Worm (Caenorhabditis elegans) whole organism, late embryonic: ENCODE results near the gene F44E7.9.

Experiments used
- C08G9.2 ChIP-seq: sonication (generic microtip); optimal IDR thresholded peaks from 2 replicates; lab custom pipeline; 2016; ENCODE audit warnings: mild to moderate bottlenecking, missing genetic modification characterization, moderate library complexity, missing compliant biosample characterization
- C38D4.7 ChIP-seq: fragments of 200-800 bp; sonication (Bioruptor generic); optimal IDR thresholded peaks from 2 replicates; lab custom pipeline; 2018; ENCODE audit warnings: mild to moderate bottlenecking, missing genetic modification characterization, moderate library complexity, missing compliant biosample characterization
- K02D7.2 ChIP-seq: sonication (generic microtip); optimal IDR thresholded peaks from 2 replicates; lab custom pipeline; 2017; ENCODE audit warnings: mild to moderate bottlenecking, missing genetic modification characterization, missing compliant biosample characterization
- K09A11.1 ChIP-seq: sonication (generic microtip); optimal IDR thresholded peaks from 2 replicates; lab custom pipeline; 2017; ENCODE audit warnings: antibody characterized with exemption, mild to moderate bottlenecking, missing genetic modification characterization, missing compliant biosample characterization; ENCODE audit not compliant: insufficient read depth
- Y22D7AL.16 ChIP-seq: sonication (generic microtip); optimal IDR thresholded peaks from 2 replicates; lab custom pipeline; 2016; ENCODE audit warnings: missing genetic modification characterization, missing compliant biosample characterization
- ama-1 ChIP-seq: fragments of 150-350 bp; optimal IDR thresholded peaks from 2 replicates; lab custom pipeline; 2014
- ceh-14 ChIP-seq: sonication (generic microtip); optimal IDR thresholded peaks from 2 replicates; lab custom pipeline; 2016; ENCODE audit warnings: missing genotype, missing genetic modification characterization, missing compliant biosample characterization
- ceh-18 ChIP-seq: sonication (generic microtip); optimal IDR thresholded peaks from 2 replicates; lab custom pipeline; 2016; ENCODE audit warnings: missing genetic modification characterization, missing compliant biosample characterization
- ceh-19 ChIP-seq: fragments of 200-800 bp; sonication (Bioruptor generic); optimal IDR thresholded peaks from 2 replicates; lab custom pipeline; 2018; ENCODE audit warnings: mild to moderate bottlenecking, missing genetic modification characterization, missing compliant biosample characterization
- ceh-2 ChIP-seq: sonication (generic microtip); optimal IDR thresholded peaks from 2 replicates; lab custom pipeline; 2016; ENCODE audit warnings: missing genotype, missing genetic modification characterization, missing compliant biosample characterization
- ceh-22 ChIP-seq: sonication (generic microtip); optimal IDR thresholded peaks from 2 replicates; lab custom pipeline; 2017; ENCODE audit warnings: missing biosample characterization, missing genetic modification characterization
- ceh-30 ChIP-seq: fragments of 150-350 bp; optimal IDR thresholded peaks from 2 replicates; lab custom pipeline; 2014; ENCODE audit warnings: missing biosample characterization, missing genetic modification characterization
- ceh-31 ChIP-seq: sonication (generic microtip); optimal IDR thresholded peaks from 2 replicates; lab custom pipeline; 2016; ENCODE audit warnings: missing genetic modification characterization, missing compliant biosample characterization
- ceh-34 ChIP-seq: sonication (generic microtip); optimal IDR thresholded peaks from 2 replicates; lab custom pipeline; 2016; ENCODE audit warnings: mild to moderate bottlenecking, missing genetic modification characterization, missing compliant biosample characterization
- ceh-6 ChIP-seq: fragments of 200-800 bp; sonication (Bioruptor generic); optimal IDR thresholded peaks from 2 replicates; lab custom pipeline; 2018; ENCODE audit warnings: mild to moderate bottlenecking, missing genetic modification characterization, missing compliant biosample characterization
- dmd-4 ChIP-seq: sonication (generic microtip); optimal IDR thresholded peaks from 2 replicates; lab custom pipeline; 2016; ENCODE audit warnings: borderline replicate concordance, missing genetic modification characterization, missing compliant biosample characterization
- dve-1 ChIP-seq: sonication (generic microtip); optimal IDR thresholded peaks from 2 replicates; lab custom pipeline; 2017; ENCODE audit warnings: antibody characterized with exemption, mild to moderate bottlenecking, missing genetic modification characterization, missing compliant biosample characterization
- elt-2 ChIP-seq: sonication (generic microtip); optimal IDR thresholded peaks from 2 replicates; lab custom pipeline; 2016; ENCODE audit warnings: missing genetic modification reagents, missing genetic modification characterization, missing compliant biosample characterization
- ets-4 ChIP-seq: sonication (generic microtip); optimal IDR thresholded peaks from 2 replicates; lab custom pipeline; 2016; ENCODE audit warnings: missing genetic modification characterization, missing compliant biosample characterization
- eyg-1 ChIP-seq: sonication (generic microtip); optimal IDR thresholded peaks from 2 replicates; lab custom pipeline; 2016; ENCODE audit warnings: missing genotype, missing genetic modification characterization, missing compliant biosample characterization
- fkh-10 ChIP-seq: fragments of 150-350 bp; optimal IDR thresholded peaks from 2 replicates; lab custom pipeline; 2014; ENCODE audit warnings: missing biosample characterization, missing genetic modification reagents, missing genetic modification characterization
- fkh-6 ChIP-seq: sonication (generic microtip); optimal IDR thresholded peaks from 2 replicates; lab custom pipeline; 2016; ENCODE audit warnings: missing genetic modification characterization, missing compliant biosample characterization
- gmeb-2 ChIP-seq: sonication (generic microtip); optimal IDR thresholded peaks from 2 replicates; lab custom pipeline; 2016; ENCODE audit warnings: missing genetic modification characterization, inconsistent platforms, missing compliant biosample characterization
- hlh-6 ChIP-seq: sonication (generic microtip); optimal IDR thresholded peaks from 2 replicates; lab custom pipeline; 2016; ENCODE audit warnings: missing genotype, missing genetic modification characterization, missing compliant biosample characterization
- hlh-8 ChIP-seq: sonication (generic microtip); optimal IDR thresholded peaks from 2 replicates; lab custom pipeline; 2016; ENCODE audit warnings: missing genotype, missing genetic modification characterization, missing compliant biosample characterization
- lim-6 ChIP-seq: sonication (generic microtip); optimal IDR thresholded peaks from 2 replicates; lab custom pipeline; 2016; ENCODE audit warnings: missing genetic modification characterization, missing compliant biosample characterization
- lin-11 ChIP-seq: fragments of 200-800 bp; sonication (Bioruptor generic); optimal IDR thresholded peaks from 2 replicates; lab custom pipeline; 2018; ENCODE audit warnings: mild to moderate bottlenecking, missing genetic modification characterization, missing compliant biosample characterization
- nfya-1 ChIP-seq: sonication (generic microtip); optimal IDR thresholded peaks from 2 replicates; lab custom pipeline; 2017; ENCODE audit warnings: missing genetic modification characterization, mild to moderate bottlenecking, missing compliant biosample characterization, antibody characterized with exemption, moderate library complexity
- nhr-11 ChIP-seq: fragments of 150-350 bp; optimal IDR thresholded peaks from 2 replicates; lab custom pipeline; 2014; ENCODE audit warnings: missing biosample characterization, missing genetic modification characterization
- nhr-232 ChIP-seq: sonication (generic microtip); optimal IDR thresholded peaks from 2 replicates; lab custom pipeline; 2016; ENCODE audit warnings: missing genetic modification characterization, missing compliant biosample characterization
- pag-3 ChIP-seq: sonication (generic microtip); optimal IDR thresholded peaks from 2 replicates; lab custom pipeline; 2016; ENCODE audit warnings: missing compliant biosample characterization, missing genetic modification characterization, borderline replicate concordance
- pat-9 ChIP-seq: fragments of 200-800 bp; sonication (Bioruptor generic); optimal IDR thresholded peaks from 2 replicates; lab custom pipeline; 2018; ENCODE audit warnings: mild to moderate bottlenecking, missing genetic modification characterization, moderate library complexity, missing compliant biosample characterization
- pax-1 ChIP-seq: fragments of 150-350 bp; optimal IDR thresholded peaks from 2 replicates; lab custom pipeline; 2014; ENCODE audit warnings: missing biosample characterization, missing genetic modification characterization
- pha-2 ChIP-seq: sonication (generic microtip); optimal IDR thresholded peaks from 2 replicates; lab custom pipeline; 2017; ENCODE audit warnings: mild to moderate bottlenecking, missing genetic modification characterization, missing compliant biosample characterization
- pros-1 ChIP-seq: fragments of 150-350 bp; optimal IDR thresholded peaks from 2 replicates; lab custom pipeline; 2014; ENCODE audit warnings: missing biosample characterization, missing genetic modification reagents, missing genetic modification characterization
- ref-2 ChIP-seq: sonication (generic microtip); optimal IDR thresholded peaks from 2 replicates; lab custom pipeline; 2016; ENCODE audit warnings: missing genetic modification characterization, missing compliant biosample characterization
- rnt-1 ChIP-seq: sonication (generic microtip); optimal IDR thresholded peaks from 2 replicates; lab custom pipeline; 2016; ENCODE audit warnings: missing genetic modification characterization, missing compliant biosample characterization
- sdc-2 ChIP-seq: sonication (generic microtip); optimal IDR thresholded peaks from 2 replicates; lab custom pipeline; 2016; ENCODE audit warnings: missing genotype, missing genetic modification characterization, missing compliant biosample characterization
- syd-9 ChIP-seq: sonication (generic microtip); optimal IDR thresholded peaks from 2 replicates; lab custom pipeline; 2016; ENCODE audit warnings: mild to moderate bottlenecking, missing genetic modification characterization, moderate library complexity, missing compliant biosample characterization
- tbx-7 ChIP-seq: sonication (generic microtip); optimal IDR thresholded peaks from 2 replicates; lab custom pipeline; 2016; ENCODE audit warnings: missing genotype, missing genetic modification characterization, missing compliant biosample characterization
- unc-3 ChIP-seq, 2 experiments: fragments of 200-800 bp in 1 of 2; sonication (Bioruptor generic) in 1 of 2; sonication (generic microtip) in 1 of 2; conservative IDR thresholded peaks in 1 of 2; optimal IDR thresholded peaks in 1 of 2; 2 replicates each; pipeline versions ENCODE4 v1.3.6 to Lab custom; 2016 to 2022; ENCODE audit warnings: missing compliant biosample characterization in 2 of 2, missing genetic modification characterization in 2 of 2, missing genetic modification reagents in 1 of 2
- zip-5 ChIP-seq: sonication (generic microtip); optimal IDR thresholded peaks from 2 replicates; lab custom pipeline; 2016; ENCODE audit warnings: missing genetic modification characterization, missing compliant biosample characterization
- ztf-16 ChIP-seq: sonication (generic microtip); optimal IDR thresholded peaks from 2 replicates; lab custom pipeline; 2017; ENCODE audit warnings: missing genetic modification characterization, missing compliant biosample characterization

The F44E7.9 gene

DNA sequence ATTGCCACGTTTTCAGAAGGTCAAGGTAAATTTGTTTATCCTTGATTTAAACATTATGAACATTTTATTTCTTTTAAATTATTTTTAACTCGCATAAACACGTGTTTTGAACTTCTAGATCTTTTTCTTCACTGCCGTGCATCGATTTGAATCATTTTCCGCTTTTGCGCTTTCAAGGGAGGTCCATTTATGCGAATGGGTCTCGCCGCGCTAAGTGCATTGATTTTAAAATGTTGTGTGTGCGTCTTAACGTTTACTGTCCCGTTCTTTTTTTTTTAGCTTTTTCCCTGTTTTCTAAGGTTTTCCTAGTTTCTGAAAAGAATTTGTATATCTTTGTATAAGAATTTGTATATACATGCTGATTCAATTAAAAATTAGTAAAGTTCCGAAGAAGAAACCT, 34.4 kb downstream of the F44E7.9 start:
- no peak for TF ChIP-seq hlh-6
- no peak for TF ChIP-seq ztf-16
- TF ChIP-seq ceh-22 (tag; lab: Kevin White, UChicago): no peak
- TF ChIP-seq pros-1 (tag; lab: Kevin White, UChicago): no peak
- no peak for TF ChIP-seq pag-3 (tag; lab: Kevin White, UChicago)
- TF ChIP-seq pax-1 (tag; lab: Kevin White, UChicago): no peak
- TF ChIP-seq lin-11: no peak
- no peak for TF ChIP-seq nhr-11 (tag; lab: Kevin White, UChicago)
- TF ChIP-seq dmd-4 (tag; lab: Kevin White, UChicago): no peak
- TF ChIP-seq fkh-6 (tag; lab: Kevin White, UChicago): no peak
- TF ChIP-seq pha-2: no peak
- no peak for TF ChIP-seq ceh-34
- TF ChIP-seq ceh-19 (GFP tag; lab: Kevin White, UChicago): no peak
- no peak for TF ChIP-seq rnt-1
- no peak for TF ChIP-seq tbx-7 (tag; lab: Kevin White, UChicago)
- TF ChIP-seq eyg-1: no peak
- no peak for TF ChIP-seq ceh-18 (tag; lab: Kevin White, UChicago)

DNA sequence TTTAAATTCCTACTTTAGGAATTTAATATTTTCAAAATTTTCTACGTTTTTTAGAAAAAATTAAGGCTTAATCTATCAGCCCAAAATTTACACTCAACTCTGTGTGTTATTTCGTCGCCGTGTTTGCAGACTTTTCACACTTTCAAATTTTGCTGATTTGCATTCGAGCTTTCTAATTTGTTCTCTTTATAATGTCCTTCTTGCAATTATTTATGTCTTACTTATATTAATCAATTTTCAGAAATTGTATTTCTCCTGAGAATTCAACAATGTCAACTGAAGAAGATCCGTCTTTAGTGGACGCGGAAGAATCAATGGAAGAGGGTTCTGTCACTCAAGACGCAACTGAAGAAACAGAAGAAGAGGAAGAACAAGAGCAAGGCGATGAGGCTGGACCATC, 35.6 kb downstream of the F44E7.9 start, which contains the start of gene let-418:
TSS of gene let-418 (plus strand) at position 242 of the 400 bp plus-strand sequence.
- no peak for TF ChIP-seq Y22D7AL.16 (tag; lab: Kevin White, UChicago)
- no peak for TF ChIP-seq ceh-31

DNA sequence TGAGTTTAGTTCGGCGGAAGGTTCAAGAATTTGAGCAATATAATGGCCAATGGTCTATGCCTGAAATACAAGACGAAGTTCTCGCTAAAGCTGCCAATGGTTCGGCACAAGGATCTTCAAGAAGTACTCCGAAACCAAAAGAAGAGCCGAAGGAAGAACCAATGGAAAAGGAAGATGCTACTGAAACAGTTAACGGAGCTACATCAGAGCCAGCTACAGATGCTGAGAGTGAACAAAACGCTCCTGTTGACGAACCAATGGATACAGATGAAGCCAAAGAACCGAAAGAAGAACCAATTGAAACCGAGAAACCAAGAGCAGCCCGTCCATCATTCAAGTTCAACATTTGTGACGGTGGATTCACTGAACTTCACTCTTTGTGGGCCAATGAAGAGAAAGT, 40.2 kb downstream of the F44E7.9 start:
- TF ChIP-seq nhr-232 (tag; lab: Kevin White, UChicago) (no peak), pag-3 (tag; lab: Kevin White, UChicago) (no peak), lim-6 (tag; lab: Kevin White, UChicago) (no peak), hlh-6 (no peak), ceh-18 (tag; lab: Kevin White, UChicago) (no peak)

DNA sequence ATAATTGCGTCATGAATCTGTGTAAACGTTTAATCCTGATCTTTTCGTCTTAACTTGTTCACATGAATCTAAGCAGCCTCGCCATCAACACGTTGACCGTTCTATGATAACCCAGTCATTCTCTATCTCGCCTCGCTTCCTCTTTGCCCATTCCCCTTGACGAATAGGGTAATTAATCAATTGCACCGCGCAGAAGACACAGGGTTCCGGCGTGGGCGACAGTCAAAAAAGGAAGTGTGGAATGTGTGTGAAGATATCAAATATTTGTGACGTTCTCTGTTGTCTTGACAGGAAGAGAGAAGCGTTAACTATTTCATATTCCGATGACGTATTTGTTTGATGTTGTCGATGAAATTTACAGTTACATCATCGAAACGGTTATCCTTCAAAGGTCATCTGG, 41.8 kb downstream of the F44E7.9 start:
- TF ChIP-seq dmd-4 (tag; lab: Kevin White, UChicago): no peak
- TF ChIP-seq C08G9.2 (tag; lab: Kevin White, UChicago): no peak
- peak; percentile 51 for TF ChIP-seq ama-1
- no peak for TF ChIP-seq ets-4 (tag; lab: Kevin White, UChicago)

DNA sequence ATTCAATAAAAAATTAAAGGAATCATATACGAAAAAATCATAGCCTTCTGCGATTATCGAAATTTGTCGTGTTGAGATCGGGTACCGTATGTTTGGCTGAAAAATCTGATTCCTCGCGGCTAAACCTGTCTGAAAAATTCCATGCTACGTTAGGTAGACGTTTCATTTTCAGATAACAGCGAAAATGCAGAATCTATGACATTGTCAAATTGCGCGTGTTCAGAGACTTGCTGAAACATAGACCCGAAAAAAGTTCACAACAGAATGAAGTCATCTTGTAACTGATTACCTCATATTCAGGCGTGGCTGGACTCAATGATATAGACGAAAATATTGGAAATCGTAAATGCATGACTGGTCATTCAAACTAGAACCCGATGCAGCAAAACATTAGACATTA, 42.5 kb downstream of the F44E7.9 start, which contains the start of gene srh-76:
TSS of gene srh-76 (plus strand) at position 301 of the 400 bp plus-strand sequence.
- TF ChIP-seq fkh-10 (GFP tag; lab: Kevin White, UChicago) (no peak), ceh-6 (GFP tag; lab: Kevin White, UChicago) (no peak), rnt-1 (no peak), hlh-8 (tag; lab: Kevin White, UChicago) (no peak), tbx-7 (tag; lab: Kevin White, UChicago) (no peak), zip-5 (tag; lab: Kevin White, UChicago) (no peak), C38D4.7 (GFP tag; lab: Kevin White, UChicago) (no peak), unc-3 (GFP tag; conservative IDR thresholded peaks at IDR 0.05; lab: Robert Waterston, UW) (no peak), unc-3 (tag; optimal IDR thresholded peaks at IDR 0.05; lab: Kevin White, UChicago) (no peak), lin-11 (no peak), ceh-22 (tag; lab: Kevin White, UChicago) (no peak), ceh-14 (tag; lab: Kevin White, UChicago) (no peak), gmeb-2 (no peak), ceh-34 (no peak), dve-1 (no peak), ets-4 (tag; lab: Kevin White, UChicago) (no peak)

DNA sequence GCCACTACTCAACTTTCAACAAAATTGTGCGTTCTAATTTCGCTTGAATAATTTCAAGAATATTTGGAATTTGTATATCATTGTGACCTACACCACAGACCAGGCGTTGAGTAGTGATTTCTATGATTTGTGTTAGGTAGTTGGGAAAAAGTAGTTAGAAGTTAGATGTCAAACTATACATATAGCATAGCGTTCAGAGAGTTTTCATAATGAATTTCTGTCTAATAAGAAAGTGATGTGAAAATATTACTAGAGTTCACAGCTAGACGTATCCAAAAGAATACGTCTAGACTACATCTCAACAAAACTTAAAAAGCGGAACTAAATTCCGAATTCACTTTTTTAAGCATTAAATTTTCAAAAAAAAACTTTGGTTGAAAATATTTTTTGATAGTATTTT, 44.4 kb downstream of the F44E7.9 start:
- no peak for TF ChIP-seq K02D7.2 (tag; lab: Kevin White, UChicago)
- TF ChIP-seq ztf-16: no peak
- TF ChIP-seq nfya-1: no peak
- no peak for TF ChIP-seq ceh-18 (tag; lab: Kevin White, UChicago)
- TF ChIP-seq pat-9 (tag; lab: Kevin White, UChicago): no peak
- TF ChIP-seq C08G9.2 (tag; lab: Kevin White, UChicago): no peak
- TF ChIP-seq tbx-7 (tag; lab: Kevin White, UChicago): no peak
- TF ChIP-seq ama-1: no peak
- no peak for TF ChIP-seq ceh-30
- TF ChIP-seq dmd-4 (tag; lab: Kevin White, UChicago): no peak
- TF ChIP-seq elt-2 (tag; lab: Kevin White, UChicago): no peak
- no peak for TF ChIP-seq K09A11.1 (tag; lab: Kevin White, UChicago)
- no peak for TF ChIP-seq ref-2 (tag; lab: Kevin White, UChicago)
- no peak for TF ChIP-seq sdc-2 (tag; lab: Kevin White, UChicago)
- TF ChIP-seq gmeb-2: no peak
- no peak for TF ChIP-seq ceh-2 (tag; lab: Kevin White, UChicago)
- no peak for TF ChIP-seq syd-9 (tag; lab: Kevin White, UChicago)
